Fruit fly (Drosophila melanogaster) whole organism, prepupa: ENCODE measurements around the gene Set8.

Source experiments
- CG10631 ChIP-seq: fragments of 200-800 bp; sonication (Bioruptor generic); optimal IDR thresholded peaks from 2 replicates; lab custom pipeline; 2016; ENCODE audit warnings: missing biosample characterization, missing genetic modification characterization
- CG10669 ChIP-seq: fragments of 200-800 bp; sonication (Bioruptor generic); optimal IDR thresholded peaks from 3 replicates; lab custom pipeline; 2018; ENCODE audit warnings: missing biosample characterization, mild to moderate bottlenecking, missing genetic modification characterization, moderate library complexity
- CG11294 ChIP-seq: fragments of 200-800 bp; sonication (Bioruptor generic); IDR thresholded peaks from 2 replicates; pipeline ENCODE4 v1.3.6; 2022; ENCODE audit warnings: missing biosample characterization, missing genetic modification characterization
- CG11762 ChIP-seq: fragments of 200-800 bp; sonication (Bioruptor generic); optimal IDR thresholded peaks from 3 replicates; lab custom pipeline; 2016; ENCODE audit warnings: missing biosample characterization, missing genetic modification characterization; ENCODE audit not compliant: insufficient read depth
- CG11902 ChIP-seq: fragments of 200-800 bp; sonication (Bioruptor generic); optimal IDR thresholded peaks from 3 replicates; lab custom pipeline; 2016; ENCODE audit warnings: missing biosample characterization, missing genetic modification characterization
- CG15336 ChIP-seq: fragments of 200-800 bp; sonication (Bioruptor generic); IDR thresholded peaks from 2 replicates; pipeline ENCODE4 v1.3.6; 2022; ENCODE audit warnings: missing biosample characterization, missing genetic modification characterization
- CG1621 ChIP-seq: fragments of 200-800 bp; sonication (Bioruptor generic); optimal IDR thresholded peaks from 3 replicates; lab custom pipeline; 2018; ENCODE audit warnings: missing biosample characterization, mild to moderate bottlenecking, missing genetic modification characterization
- CG16779 ChIP-seq: fragments of 200-800 bp; sonication (Bioruptor generic); optimal IDR thresholded peaks from 3 replicates; lab custom pipeline; 2017; ENCODE audit warnings: missing biosample characterization, mild to moderate bottlenecking, missing genetic modification characterization
- CG3032 ChIP-seq: fragments of 200-800 bp; optimal IDR thresholded peaks from 2 replicates; lab custom pipeline; 2019; ENCODE audit warnings: missing biosample characterization, mild to moderate bottlenecking, missing genetic modification characterization, moderate library complexity
- CG31627 ChIP-seq: fragments of 200-800 bp; sonication (Bioruptor generic); optimal IDR thresholded peaks from 3 replicates; lab custom pipeline; 2016; ENCODE audit warnings: missing biosample characterization, missing genetic modification characterization
- CG32006 ChIP-seq: fragments of 200-800 bp; sonication (Bioruptor generic); optimal IDR thresholded peaks from 3 replicates; lab custom pipeline; 2017; ENCODE audit warnings: missing biosample characterization, mild to moderate bottlenecking, missing genetic modification characterization
- CG34406 ChIP-seq: fragments of 200-800 bp; sonication (Bioruptor generic); optimal IDR thresholded peaks from 3 replicates; lab custom pipeline; 2016; ENCODE audit warnings: missing biosample characterization, missing genetic modification characterization
- CG3919 ChIP-seq: fragments of 200-800 bp; sonication (Bioruptor generic); optimal IDR thresholded peaks from 3 replicates; lab custom pipeline; 2016; ENCODE audit warnings: missing biosample characterization, missing genetic modification characterization
- CG4318 ChIP-seq: fragments of 200-800 bp; sonication (Bioruptor generic); optimal IDR thresholded peaks from 3 replicates; lab custom pipeline; 2017; ENCODE audit warnings: missing biosample characterization, mild to moderate bottlenecking, missing genetic modification characterization
- CG6163 ChIP-seq: fragments of 200-800 bp; sonication (Bioruptor generic); IDR thresholded peaks from 3 replicates; pipeline ENCODE4 v1.3.6; 2022; ENCODE audit warnings: missing biosample characterization, missing genetic modification characterization
- CG6276 ChIP-seq: fragments of 200-800 bp; sonication (Bioruptor generic); optimal IDR thresholded peaks from 2 replicates; lab custom pipeline; 2017; ENCODE audit warnings: missing biosample characterization, mild to moderate bottlenecking, missing genetic modification characterization
- CG6808 ChIP-seq: fragments of 200-800 bp; sonication (Bioruptor generic); optimal IDR thresholded peaks from 3 replicates; lab custom pipeline; 2017; ENCODE audit warnings: missing biosample characterization, missing genetic modification characterization, mild to moderate bottlenecking, moderate library complexity, missing genetic modification reagents
- CG7368 ChIP-seq: fragments of 200-800 bp; sonication (Bioruptor generic); optimal IDR thresholded peaks from 3 replicates; lab custom pipeline; 2016; ENCODE audit warnings: missing biosample characterization, missing genetic modification characterization
- CG8119 ChIP-seq: fragments of 200-800 bp; sonication (Bioruptor generic); IDR thresholded peaks from 3 replicates; pipeline ENCODE4 v1.3.6; 2022; ENCODE audit warnings: missing biosample characterization, missing genetic modification characterization
- CG8632 ChIP-seq: fragments of 200-800 bp; sonication (Bioruptor generic); optimal IDR thresholded peaks from 3 replicates; lab custom pipeline; 2016; ENCODE audit warnings: missing biosample characterization, missing genetic modification characterization
- Eip75B ChIP-seq: fragments of 200-800 bp; sonication (Bioruptor generic); optimal IDR thresholded peaks from 3 replicates; lab custom pipeline; 2016; ENCODE audit warnings: missing biosample characterization, missing genetic modification characterization
- Eip78C ChIP-seq: fragments of 200-800 bp; sonication (Bioruptor generic); peaks from one replicate; lab custom pipeline; 2016; ENCODE audit warnings: missing biosample characterization, missing genetic modification characterization
- Eip93F ChIP-seq: fragments of 200-800 bp; sonication (Bioruptor generic); optimal IDR thresholded peaks from 2 replicates; lab custom pipeline; 2016; ENCODE audit warnings: missing biosample characterization, mild to moderate bottlenecking, missing genetic modification characterization
- Gug ChIP-seq: fragments of 200-800 bp; sonication (Bioruptor generic); IDR thresholded peaks from 2 replicates; pipeline ENCODE4 v1.3.6; 2022; ENCODE audit warnings: missing biosample characterization, missing genetic modification characterization
- Hr38 ChIP-seq: sonication (Bioruptor generic); optimal IDR thresholded peaks from 2 replicates; lab custom pipeline; 2016; ENCODE audit warnings: missing biosample characterization, missing genetic modification characterization
- Lpt ChIP-seq: fragments of 200-800 bp; sonication (Bioruptor generic); optimal IDR thresholded peaks from 3 replicates; lab custom pipeline; 2016; ENCODE audit warnings: missing biosample characterization, missing genetic modification characterization
- Met ChIP-seq: fragments of 200-800 bp; sonication (Bioruptor generic); optimal IDR thresholded peaks from 3 replicates; lab custom pipeline; 2016; ENCODE audit warnings: missing biosample characterization, missing genetic modification characterization
- Smox ChIP-seq: fragments of 200-800 bp; sonication (Bioruptor generic); optimal IDR thresholded peaks from 3 replicates; lab custom pipeline; 2016; ENCODE audit warnings: missing biosample characterization, missing genetic modification characterization
- Sox102F ChIP-seq: fragments of 200-800 bp; sonication (Bioruptor generic); optimal IDR thresholded peaks from 2 replicates; lab custom pipeline; 2016; ENCODE audit warnings: missing biosample characterization, mild to moderate bottlenecking, missing genetic modification characterization
- Sox14 ChIP-seq: fragments of 200-800 bp; sonication (Bioruptor generic); optimal IDR thresholded peaks from 3 replicates; lab custom pipeline; 2016; ENCODE audit warnings: missing biosample characterization, missing genetic modification characterization
- cyc ChIP-seq: fragments of 200-800 bp; sonication (Bioruptor generic); optimal IDR thresholded peaks from 3 replicates; lab custom pipeline; 2016; ENCODE audit warnings: missing biosample characterization, missing genetic modification characterization
- dac ChIP-seq: fragments of 200-800 bp; sonication (Bioruptor generic); optimal IDR thresholded peaks from 2 replicates; lab custom pipeline; 2017; ENCODE audit warnings: missing biosample characterization, mild to moderate bottlenecking, missing genetic modification characterization
- dsx ChIP-seq: fragments of 200-800 bp; optimal IDR thresholded peaks from 3 replicates; lab custom pipeline; 2019; ENCODE audit warnings: missing biosample characterization, mild to moderate bottlenecking, missing genetic modification characterization, moderate library complexity; ENCODE audit not compliant: poor library complexity, severe bottlenecking
- fd59A ChIP-seq: fragments of 200-800 bp; sonication (Bioruptor generic); optimal IDR thresholded peaks from 2 replicates; lab custom pipeline; 2017; ENCODE audit warnings: missing biosample characterization, mild to moderate bottlenecking, missing genetic modification characterization, missing genetic modification reagents
- fd85E ChIP-seq: fragments of 200-800 bp; sonication (Bioruptor generic); optimal IDR thresholded peaks from 3 replicates; lab custom pipeline; 2016; ENCODE audit warnings: missing biosample characterization, missing genetic modification characterization
- lz ChIP-seq: fragments of 200-800 bp; sonication (Bioruptor generic); optimal IDR thresholded peaks from 3 replicates; lab custom pipeline; 2016; ENCODE audit warnings: missing biosample characterization, missing genetic modification characterization
- net ChIP-seq: fragments of 200-800 bp; sonication (Bioruptor generic); optimal IDR thresholded peaks from 3 replicates; lab custom pipeline; 2016; ENCODE audit warnings: missing biosample characterization, missing genetic modification characterization
- pdm3 ChIP-seq: fragments of 200-800 bp; sonication (Bioruptor generic); optimal IDR thresholded peaks from 3 replicates; lab custom pipeline; 2016; ENCODE audit warnings: missing biosample characterization, missing genetic modification characterization
- salr ChIP-seq, 2 experiments: fragments of 200-800 bp; sonication (Bioruptor generic); optimal IDR thresholded peaks; 3 replicates each; lab custom pipeline; 2016 to 2018; ENCODE audit warnings: missing biosample characterization in 2 of 2, missing genetic modification characterization in 2 of 2, mild to moderate bottlenecking in 1 of 2
- ss ChIP-seq, 2 experiments: fragments of 200-800 bp; sonication (Bioruptor generic); optimal IDR thresholded peaks; 2 replicates in 1 of 2; 3 replicates in 1 of 2; lab custom pipeline; 2017 to 2018; ENCODE audit warnings: mild to moderate bottlenecking in 2 of 2, missing biosample characterization in 2 of 2, missing genetic modification characterization in 2 of 2, moderate library complexity in 1 of 2
- topi ChIP-seq: fragments of 200-800 bp; sonication (Bioruptor generic); optimal IDR thresholded peaks from 3 replicates; lab custom pipeline; 2016; ENCODE audit warnings: missing biosample characterization, missing genetic modification characterization
- vri ChIP-seq: fragments of 200-800 bp; sonication (Bioruptor generic); optimal IDR thresholded peaks from 3 replicates; lab custom pipeline; 2016; ENCODE audit warnings: missing biosample characterization, mild to moderate bottlenecking, missing genetic modification characterization

Set8 gene

DNA sequence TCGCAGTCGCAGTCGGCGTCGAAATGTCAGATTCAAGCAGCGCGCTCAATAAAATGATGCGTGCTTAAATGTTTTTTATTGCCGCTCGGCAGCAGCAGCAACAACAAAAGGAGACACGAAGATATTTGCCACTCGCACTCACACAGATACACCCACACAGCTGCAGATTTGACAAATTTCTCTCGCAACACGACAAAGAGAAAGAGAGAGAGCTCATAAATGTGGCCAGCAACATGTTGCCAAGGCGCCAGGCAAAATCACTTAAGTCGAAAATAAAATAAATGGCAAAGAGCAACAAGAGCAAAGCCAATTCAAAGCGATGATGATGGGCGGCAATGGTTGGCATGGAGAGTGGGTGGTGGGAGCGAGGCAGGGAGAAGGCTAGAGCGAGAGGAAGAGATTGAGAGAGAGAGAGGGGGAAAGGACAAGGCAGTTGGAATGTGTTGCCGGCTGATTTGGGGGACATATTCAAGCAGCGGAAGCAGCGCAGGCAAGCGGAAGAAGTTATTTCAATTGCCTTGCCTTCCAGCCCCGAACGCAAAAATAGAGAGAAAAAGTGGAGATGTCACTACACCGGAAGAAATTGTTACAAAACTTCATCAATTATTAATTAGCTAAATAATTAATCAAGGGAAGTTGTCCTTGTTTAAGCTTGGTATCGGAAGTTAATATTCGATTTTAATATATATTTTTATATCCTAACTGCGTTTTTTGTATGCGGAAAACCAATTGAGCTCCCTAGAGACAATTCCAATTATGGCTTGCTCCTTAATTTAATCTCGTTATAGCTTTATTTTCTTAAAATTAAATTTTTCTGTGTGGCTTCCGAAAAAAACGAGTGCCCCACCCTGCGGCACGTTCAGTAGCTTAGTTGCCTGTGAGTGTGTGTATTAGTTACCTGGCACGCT, 31.3 kb downstream of the Set8 start (continued):
- peak; percentile 26 for TF ChIP-seq CG34406
- TF ChIP-seq Sox102F (GFP tag; lab: Kevin White, UChicago) = peak; percentile 6
- peak; percentile 45 for TF ChIP-seq CG3919 (GFP tag; lab: Kevin White, UChicago)
- TF ChIP-seq CG4318 = peak; percentile 52
- peak; percentile 2 for TF ChIP-seq CG7368 (GFP tag; lab: Kevin White, UChicago)
- peak; percentile 44 for TF ChIP-seq Met (GFP tag; lab: Kevin White, UChicago)
- TF ChIP-seq CG6808 = no peak
- peak; percentile 64 for TF ChIP-seq CG10631 (GFP tag; lab: Kevin White, UChicago)
- peak; percentile 34 for TF ChIP-seq CG10669 (GFP tag; lab: Kevin White, UChicago)
- TF ChIP-seq Eip75B = peak; percentile 36
- no peak for TF ChIP-seq Hr38 (GFP tag; lab: Kevin White, UChicago)
- TF ChIP-seq CG8119 (GFP tag; lab: Robert Waterston, UW) = peak; percentile 55
- TF ChIP-seq vri (GFP tag; lab: Kevin White, UChicago) = no peak
- no peak for TF ChIP-seq Lpt (GFP tag; lab: Kevin White, UChicago)
- no peak for TF ChIP-seq CG11294
- peak; percentile 55 for TF ChIP-seq CG15336 (GFP tag; lab: Robert Waterston, UW)
- no peak for TF ChIP-seq Eip93F (GFP tag; lab: Kevin White, UChicago)
- peak; percentile 76 for TF ChIP-seq CG32006 (GFP tag; lab: Kevin White, UChicago)
- peak; percentile 11 for TF ChIP-seq Smox (GFP tag; lab: Kevin White, UChicago)
- no peak for TF ChIP-seq fd85E (GFP tag; lab: Kevin White, UChicago)
- TF ChIP-seq CG3032 = peak; percentile 9
- peak; percentile 23 for TF ChIP-seq topi (GFP tag; lab: Kevin White, UChicago)
- peak; percentile 32 for TF ChIP-seq dac (GFP tag; lab: Kevin White, UChicago)
- TF ChIP-seq Gug = no peak
- peak; percentile 60 for TF ChIP-seq pdm3 (GFP tag; lab: Kevin White, UChicago)
- TF ChIP-seq salr (GFP tag; optimal IDR thresholded peaks at IDR 0.05; lab: Kevin White, UChicago) = peak in 1 of 2 experiments; percentile 51
- TF ChIP-seq CG8632 (GFP tag; lab: Kevin White, UChicago) = no peak
- TF ChIP-seq Eip78C (GFP tag; lab: Kevin White, UChicago) = peak; percentile 86
- TF ChIP-seq Sox14 (GFP tag; lab: Kevin White, UChicago) = peak; percentile 28
- no peak for TF ChIP-seq CG16779
- no peak for TF ChIP-seq fd59A (GFP tag; lab: Kevin White, UChicago)
- peak; percentile 26 for TF ChIP-seq CG6276 (GFP tag; lab: Kevin White, UChicago)
- TF ChIP-seq CG11762 = no peak
- TF ChIP-seq CG1621 (tag; lab: Kevin White, UChicago) = peak; percentile 19
- TF ChIP-seq dsx = peak; percentile 39
- peak; percentile 20 for TF ChIP-seq net
- TF ChIP-seq cyc (GFP tag; lab: Kevin White, UChicago) = no peak
- no peak for TF ChIP-seq CG11902 (GFP tag; lab: Kevin White, UChicago)
- 0 out of 3 replicates have a peak, but pooled peaks have one; percentile 5 for TF ChIP-seq CG6163 (GFP tag; lab: Robert Waterston, UW)
- TF ChIP-seq lz (GFP tag; lab: Kevin White, UChicago) = peak; percentile 40
- no peak for TF ChIP-seq CG31627 (GFP tag; lab: Kevin White, UChicago)
- TF ChIP-seq ss (GFP tag; optimal IDR thresholded peaks at IDR 0.05; lab: Kevin White, UChicago) = peak in 1 of 2 experiments; percentile 20
